Fruit fly (Drosophila melanogaster) whole organism, embryonic: ENCODE measurements around the gene IleRS-m.
A peak's percentile ranks its signal among the peaks of the same experiment; 100 is the strongest.

Experiments used
- C15 ChIP-seq: fragments of 200-800 bp; sonication (Bioruptor generic); IDR thresholded peaks from 3 replicates; pipeline ENCODE4 v1.3.6; 2022; ENCODE audit warnings: missing biosample characterization, missing genetic modification characterization
- CG10209 ChIP-seq: fragments of 200-800 bp; sonication (Bioruptor generic); optimal IDR thresholded peaks from 3 replicates; lab custom pipeline; 2017; ENCODE audit warnings: missing biosample characterization, mild to moderate bottlenecking, missing genetic modification characterization, missing genetic modification reagents
- CG10366 ChIP-seq: fragments of 200-800 bp; sonication (Bioruptor generic); IDR thresholded peaks from 2 replicates; pipeline ENCODE4 v1.3.6; 2022; ENCODE audit warnings: missing biosample characterization, missing genetic modification characterization
- CG10959 ChIP-seq: fragments of 200-800 bp; sonication (Bioruptor generic); IDR thresholded peaks from 2 replicates; pipeline ENCODE4 v1.3.6; 2022; ENCODE audit warnings: missing biosample characterization, missing genetic modification characterization
- CG15073 ChIP-seq: fragments of 200-800 bp; sonication (Bioruptor generic); optimal IDR thresholded peaks from 2 replicates; lab custom pipeline; 2016; ENCODE audit warnings: missing biosample characterization, missing genetic modification characterization
- CG2116 ChIP-seq: fragments of 200-800 bp; sonication (Bioruptor generic); optimal IDR thresholded peaks from 3 replicates; lab custom pipeline; 2018; ENCODE audit warnings: missing biosample characterization, mild to moderate bottlenecking, missing genetic modification characterization
- CG2678 ChIP-seq: fragments of 200-800 bp; sonication (Bioruptor generic); optimal IDR thresholded peaks from 3 replicates; lab custom pipeline; 2019; ENCODE audit warnings: missing biosample characterization, mild to moderate bottlenecking, missing genetic modification characterization, moderate library complexity
- CG2712 ChIP-seq: fragments of 200-800 bp; optimal IDR thresholded peaks from 3 replicates; lab custom pipeline; 2019; ENCODE audit warnings: missing biosample characterization, mild to moderate bottlenecking, missing genetic modification characterization, moderate library complexity
- CG30020 ChIP-seq: fragments of 200-800 bp; optimal IDR thresholded peaks from 2 replicates; lab custom pipeline; 2019; ENCODE audit warnings: missing biosample characterization, mild to moderate bottlenecking, missing genetic modification characterization, moderate library complexity
- CG31365 ChIP-seq: fragments of 200-800 bp; sonication (Bioruptor generic); optimal IDR thresholded peaks from 2 replicates; lab custom pipeline; 2018; ENCODE audit warnings: missing biosample characterization, mild to moderate bottlenecking, missing genetic modification characterization
- CG34376 ChIP-seq: fragments of 200-800 bp; sonication (Bioruptor generic); optimal IDR thresholded peaks from 2 replicates; lab custom pipeline; 2018; ENCODE audit warnings: missing biosample characterization, mild to moderate bottlenecking, missing genetic modification characterization
- CG34422 ChIP-seq: fragments of 200-800 bp; sonication (Bioruptor generic); IDR thresholded peaks from 3 replicates; pipeline ENCODE4 v1.3.6; 2022; ENCODE audit warnings: missing biosample characterization, missing genetic modification characterization
- CG3995 ChIP-seq: fragments of 200-800 bp; sonication (Bioruptor generic); optimal IDR thresholded peaks from 3 replicates; lab custom pipeline; 2016; ENCODE audit warnings: missing biosample characterization, missing genetic modification characterization
- CG4282 ChIP-seq: fragments of 200-800 bp; sonication (Bioruptor generic); optimal IDR thresholded peaks from 2 replicates; lab custom pipeline; 2016; ENCODE audit warnings: missing biosample characterization, missing genetic modification characterization
- CG6175 ChIP-seq: fragments of 200-800 bp; sonication (Bioruptor generic); IDR thresholded peaks from 3 replicates; pipeline ENCODE4 v1.3.6; 2022; ENCODE audit warnings: missing biosample characterization, missing genetic modification characterization
- CG7372 ChIP-seq: fragments of 200-800 bp; sonication (Bioruptor generic); IDR thresholded peaks from 2 replicates; pipeline ENCODE4 v1.3.6; 2022; ENCODE audit warnings: missing biosample characterization, missing genetic modification characterization
- CG7963 ChIP-seq: fragments of 200-800 bp; sonication (Bioruptor generic); IDR thresholded peaks from 3 replicates; pipeline ENCODE4 v1.3.6; 2022; ENCODE audit warnings: missing biosample characterization, missing genetic modification characterization; ENCODE audit not compliant: partially characterized antibody
- CG8089 ChIP-seq: fragments of 200-800 bp; sonication (Bioruptor generic); optimal IDR thresholded peaks from 3 replicates; lab custom pipeline; 2016; ENCODE audit warnings: missing biosample characterization, missing genetic modification characterization
- CG8388 ChIP-seq: fragments of 200-800 bp; sonication (Bioruptor generic); optimal IDR thresholded peaks from 2 replicates; lab custom pipeline; 2019; ENCODE audit warnings: missing biosample characterization, mild to moderate bottlenecking, missing genetic modification characterization, moderate library complexity
- CG9609 ChIP-seq: fragments of 200-800 bp; sonication (Bioruptor generic); optimal IDR thresholded peaks from 3 replicates; lab custom pipeline; 2016; ENCODE audit warnings: missing biosample characterization, missing genetic modification characterization
- Dad ChIP-seq: fragments of 200-800 bp; sonication (Bioruptor generic); optimal IDR thresholded peaks from 3 replicates; lab custom pipeline; 2016; ENCODE audit warnings: missing biosample characterization, missing genetic modification characterization
- Dip2 ChIP-seq: fragments of 200-800 bp; sonication (Bioruptor generic); IDR thresholded peaks from 2 replicates; pipeline ENCODE4 v1.3.6; 2022; ENCODE audit warnings: missing biosample characterization, missing genetic modification characterization
- Drgx ChIP-seq: fragments of 200-800 bp; sonication (Bioruptor generic); IDR thresholded peaks from 2 replicates; pipeline ENCODE4 v1.3.6; 2022; ENCODE audit warnings: missing biosample characterization, missing genetic modification characterization
- Ets65A ChIP-seq: fragments of 200-800 bp; sonication (Bioruptor generic); peaks from one replicate; lab custom pipeline; 2016; ENCODE audit warnings: missing biosample characterization, missing genetic modification characterization
- Fer1 ChIP-seq: fragments of 200-800 bp; sonication (Bioruptor generic); optimal IDR thresholded peaks from 2 replicates; lab custom pipeline; 2017; ENCODE audit warnings: missing biosample characterization, mild to moderate bottlenecking, missing genetic modification characterization
- HmgD ChIP-seq: fragments of 200-800 bp; sonication (Bioruptor generic); optimal IDR thresholded peaks from 3 replicates; lab custom pipeline; 2016; ENCODE audit warnings: missing biosample characterization, missing genetic modification characterization
- Hmr ChIP-seq: fragments of 200-800 bp; sonication (Bioruptor generic); optimal IDR thresholded peaks from 3 replicates; lab custom pipeline; 2017; ENCODE audit warnings: mild to moderate bottlenecking, missing biosample characterization, missing genetic modification reagents, missing genetic modification characterization
- Med ChIP-seq: fragments of 200-800 bp; sonication (Bioruptor generic); peaks from one replicate; lab custom pipeline; 2016; ENCODE audit warnings: missing biosample characterization, missing genetic modification characterization, mild to moderate bottlenecking, inconsistent platforms, moderate library complexity
- Sin3A ChIP-seq: fragments of >200 bp; optimal IDR thresholded peaks from 2 replicates; lab custom pipeline; 2018
- Sry-β ChIP-seq: fragments of 200-800 bp; sonication (Bioruptor generic); optimal IDR thresholded peaks from 2 replicates; lab custom pipeline; 2018; ENCODE audit warnings: missing biosample characterization, mild to moderate bottlenecking, missing genetic modification characterization, moderate library complexity
- amos ChIP-seq: fragments of 200-800 bp; sonication (Bioruptor generic); IDR thresholded peaks from 2 replicates; pipeline ENCODE4 v1.3.6; 2022; ENCODE audit warnings: missing biosample characterization, missing genetic modification characterization; ENCODE audit not compliant: partially characterized antibody
- bab2 ChIP-seq: fragments of 200-800 bp; sonication (Bioruptor generic); optimal IDR thresholded peaks from 2 replicates; lab custom pipeline; 2016; ENCODE audit warnings: missing biosample characterization, missing genetic modification characterization
- bigmax ChIP-seq: fragments of 200-800 bp; sonication (Bioruptor generic); optimal IDR thresholded peaks from 2 replicates; lab custom pipeline; 2018; ENCODE audit warnings: missing biosample characterization, mild to moderate bottlenecking, missing genetic modification characterization
- ems ChIP-seq: fragments of 200-800 bp; sonication (Bioruptor generic); optimal IDR thresholded peaks from 3 replicates; lab custom pipeline; 2016; ENCODE audit warnings: missing biosample characterization, missing genetic modification characterization
- eyg ChIP-seq: fragments of 200-800 bp; sonication (Bioruptor generic); optimal IDR thresholded peaks from 3 replicates; lab custom pipeline; 2016; ENCODE audit warnings: missing biosample characterization, missing genetic modification characterization
- ftz-f1 ChIP-seq: fragments of 200-800 bp; sonication (Bioruptor generic); optimal IDR thresholded peaks from 2 replicates; lab custom pipeline; 2016; ENCODE audit warnings: missing biosample characterization, missing genetic modification characterization
- fu2 ChIP-seq: fragments of 200-800 bp; sonication (Bioruptor generic); optimal IDR thresholded peaks from 2 replicates; lab custom pipeline; 2016; ENCODE audit warnings: missing biosample characterization, missing genetic modification characterization
- hbn ChIP-seq: fragments of 200-800 bp; sonication (Bioruptor generic); IDR thresholded peaks from 2 replicates; pipeline ENCODE4 v1.3.6; 2022; ENCODE audit warnings: missing biosample characterization, missing genetic modification characterization; ENCODE audit not compliant: partially characterized antibody
- mld ChIP-seq: fragments of 200-800 bp; sonication (Bioruptor generic); IDR thresholded peaks from 3 replicates; pipeline ENCODE4 v1.3.6; 2022; ENCODE audit warnings: missing biosample characterization, missing genetic modification characterization; ENCODE audit not compliant: partially characterized antibody
- nerfin-1 ChIP-seq: fragments of 200-800 bp; sonication (Bioruptor generic); optimal IDR thresholded peaks from 3 replicates; lab custom pipeline; 2019; ENCODE audit warnings: missing biosample characterization, mild to moderate bottlenecking, missing genetic modification characterization, moderate library complexity
- oc ChIP-seq: fragments of 200-800 bp; sonication (Bioruptor generic); optimal IDR thresholded peaks from 2 replicates; lab custom pipeline; 2018; ENCODE audit warnings: missing biosample characterization, mild to moderate bottlenecking, missing genetic modification characterization, moderate library complexity
- odd ChIP-seq: fragments of 200-800 bp; sonication (Bioruptor generic); optimal IDR thresholded peaks from 2 replicates; lab custom pipeline; 2017; ENCODE audit warnings: missing biosample characterization, mild to moderate bottlenecking, missing genetic modification characterization
- phol ChIP-seq: fragments of 200-800 bp; sonication (Bioruptor generic); optimal IDR thresholded peaks from 3 replicates; lab custom pipeline; 2018; ENCODE audit warnings: missing biosample characterization, mild to moderate bottlenecking, missing genetic modification characterization, moderate library complexity
- pnt ChIP-seq: fragments of 200-800 bp; sonication (Bioruptor generic); optimal IDR thresholded peaks from 3 replicates; lab custom pipeline; 2016; ENCODE audit warnings: missing biosample characterization, missing genetic modification characterization
- run ChIP-seq: fragments of 200-800 bp; sonication (Bioruptor generic); optimal IDR thresholded peaks from 3 replicates; lab custom pipeline; 2018; ENCODE audit warnings: missing biosample characterization, mild to moderate bottlenecking, missing genetic modification characterization
- schlank ChIP-seq: fragments of 200-800 bp; sonication (Bioruptor generic); optimal IDR thresholded peaks from 2 replicates; lab custom pipeline; 2018; ENCODE audit warnings: missing biosample characterization, mild to moderate bottlenecking, missing genetic modification characterization
- scrt ChIP-seq: fragments of 200-800 bp; sonication (Bioruptor generic); optimal IDR thresholded peaks from 2 replicates; lab custom pipeline; 2018; ENCODE audit warnings: missing biosample characterization, mild to moderate bottlenecking, missing genetic modification characterization, moderate library complexity
- sd ChIP-seq: fragments of 200-800 bp; sonication (Bioruptor generic); optimal IDR thresholded peaks from 3 replicates; lab custom pipeline; 2018; ENCODE audit warnings: missing biosample characterization, mild to moderate bottlenecking, missing genetic modification characterization, moderate library complexity
- sens-2 ChIP-seq: fragments of 200-800 bp; sonication (Bioruptor generic); IDR thresholded peaks from 2 replicates; pipeline ENCODE4 v1.3.6; 2022; ENCODE audit warnings: missing biosample characterization, missing genetic modification characterization
- sima ChIP-seq: fragments of 200-800 bp; sonication (Bioruptor generic); optimal IDR thresholded peaks from 2 replicates; lab custom pipeline; 2016; ENCODE audit warnings: missing biosample characterization, missing genetic modification characterization
- ssp ChIP-seq: fragments of 200-800 bp; sonication (Bioruptor generic); IDR thresholded peaks from 2 replicates; pipeline ENCODE4 v1.3.6; 2022; ENCODE audit warnings: missing biosample characterization, missing genetic modification characterization
- vvl ChIP-seq: fragments of 200-800 bp; sonication (Bioruptor generic); IDR thresholded peaks from 2 replicates; pipeline ENCODE4 v1.3.6; 2022; ENCODE audit warnings: missing biosample characterization, missing genetic modification characterization
- wdn ChIP-seq: fragments of 200-800 bp; sonication (Bioruptor generic); IDR thresholded peaks from 2 replicates; pipeline ENCODE4 v1.3.6; 2022; ENCODE audit warnings: missing biosample characterization, missing genetic modification characterization

IleRS-m gene

dm6 chr3L:16150161-16150538 is 50.1 kb downstream of the IleRS-m start (continued):
- TF ChIP-seq CG15073 (GFP tag; lab: Kevin White, UChicago) (no peak), scrt (GFP tag; lab: Kevin White, UChicago) (no peak), CG7963 (GFP tag; lab: Robert Waterston, UW) (no peak), hbn (GFP tag; lab: Robert Waterston, UW) (no peak), bigmax (GFP tag; lab: Kevin White, UChicago) (no peak), CG34422 (GFP tag; lab: Robert Waterston, UW) (no peak), Sin3A (lab: Kevin White, UChicago) (no peak), pnt (GFP tag; lab: Kevin White, UChicago) (no peak), Ets65A (GFP tag; lab: Kevin White, UChicago) (no peak), Med (peak; percentile 79), fu2 (GFP tag; lab: Kevin White, UChicago) (no peak), HmgD (GFP tag; lab: Kevin White, UChicago) (no peak), ssp (no peak), CG2678 (no peak), CG2712 (tag; lab: Kevin White, UChicago) (no peak), ems (no peak), phol (tag; lab: Kevin White, UChicago) (no peak), schlank (tag; lab: Kevin White, UChicago) (no peak), oc (no peak), Fer1 (GFP tag; lab: Kevin White, UChicago) (no peak), CG8388 (GFP tag; lab: Kevin White, UChicago) (no peak), odd (GFP tag; lab: Kevin White, UChicago) (no peak), CG30020 (tag; lab: Kevin White, UChicago) (no peak), Sry-β (GFP tag; lab: Kevin White, UChicago) (no peak), CG10959 (GFP tag; lab: Robert Waterston, UW) (no peak), CG3995 (GFP tag; lab: Kevin White, UChicago) (no peak), C15 (no peak), CG34376 (GFP tag; lab: Kevin White, UChicago) (no peak), sd (tag; lab: Kevin White, UChicago) (peak; percentile 81), vvl (GFP tag; lab: Robert Waterston, UW) (no peak), CG6175 (GFP tag; lab: Robert Waterston, UW) (no peak), eyg (no peak), Dip2 (GFP tag; lab: Robert Waterston, UW) (no peak), CG4282 (GFP tag; lab: Kevin White, UChicago) (no peak), CG7372 (GFP tag; lab: Robert Waterston, UW) (no peak), amos (GFP tag; lab: Robert Waterston, UW) (no peak), mld (no peak), Drgx (GFP tag; lab: Robert Waterston, UW) (no peak), nerfin-1 (tag; lab: Kevin White, UChicago) (no peak), bab2 (GFP tag; lab: Kevin White, UChicago) (no peak), sima (GFP tag; lab: Kevin White, UChicago) (no peak), Dad (GFP tag; lab: Kevin White, UChicago) (no peak), Hmr (GFP tag; lab: Kevin White, UChicago) (no peak), CG8089 (no peak), run (tag; lab: Kevin White, UChicago) (no peak), CG2116 (GFP tag; lab: Kevin White, UChicago) (no peak), ftz-f1 (peak; percentile 21), CG10209 (GFP tag; lab: Kevin White, UChicago) (no peak), CG9609 (GFP tag; lab: Kevin White, UChicago) (no peak), CG31365 (no peak), sens-2 (GFP tag; lab: Robert Waterston, UW) (no peak), wdn (GFP tag; lab: Robert Waterston, UW) (no peak), CG10366 (no peak)
